Worm (Caenorhabditis elegans): ENCODE results near the gene H38K22.6.

The H38K22.6 gene

ce11 chrIII:4302780-4303179, 17.4 kb upstream of the H38K22.6 start:
- no peak for TF ChIP-seq swsn-7 (tag; optimal IDR thresholded peaks at IDR 0.05)
- no peak for TF ChIP-seq efl-1 (optimal IDR thresholded peaks at IDR 0.05)
- TF ChIP-seq efl-1 (GFP tag; optimal IDR thresholded peaks at IDR 0.05 in 1 of 2), result peak in 1 of 2 experiments; percentile 88
- TF ChIP-seq nhr-20 (tag; optimal IDR thresholded peaks at IDR 0.05), result peak; percentile 4
- TF ChIP-seq mep-1 (tag; optimal IDR thresholded peaks at IDR 0.05), result peak; percentile 52
- peak; percentile 73 for TF ChIP-seq nhr-85 (tag)
- no peak for TF ChIP-seq hpl-2 (GFP tag; optimal IDR thresholded peaks at IDR 0.05)

ce11 chrIII:4309303-4309702, 10.9 kb upstream of the H38K22.6 start:
- TF ChIP-seq ztf-4 (tag; optimal IDR thresholded peaks at IDR 0.05), result no peak
- TF ChIP-seq lin-39 (tag; optimal IDR thresholded peaks at IDR 0.05), result no peak
- TF ChIP-seq zip-4 (GFP tag; optimal IDR thresholded peaks at IDR 0.05), result no peak
- TF ChIP-seq lin-14 (GFP tag; optimal IDR thresholded peaks at IDR 0.05), result no peak

ce11 chrIII:4313061-4313962, 6.9 kb upstream of the H38K22.6 start, which contains the start of the genes evl-14 and dcn-1:
Gene evl-14, minus strand, starts transcription at chrIII:4313128.
Gene dcn-1, plus strand, starts transcription at chrIII:4313912.
- TF ChIP-seq egl-13 (tag; optimal IDR thresholded peaks at IDR 0.05), result peak; percentile 29
- TF ChIP-seq snu-23 (GFP tag; optimal IDR thresholded peaks at IDR 0.05), result peak; percentile 91
- TF ChIP-seq egl-27 (tag; optimal IDR thresholded peaks at IDR 0.05), result no peak
- peak; percentile 81 to 90 for TF ChIP-seq lsy-2 (tag; optimal IDR thresholded peaks at IDR 0.05)
- no peak for TF ChIP-seq unc-30 (tag; optimal IDR thresholded peaks at IDR 0.05)
- peak; percentile 75 for TF ChIP-seq tbx-2 (tag; optimal IDR thresholded peaks at IDR 0.05)
- TF ChIP-seq zip-4 (GFP tag; optimal IDR thresholded peaks at IDR 0.05), result no peak
- TF ChIP-seq xbp-1 (tag; optimal IDR thresholded peaks at IDR 0.05), result peak; percentile 82
- peak; percentile 39 for TF ChIP-seq nhr-77 (tag; optimal IDR thresholded peaks at IDR 0.05)
- peak; percentile 84 for TF ChIP-seq C16A3.4 (tag; optimal IDR thresholded peaks at IDR 0.05)
- peak; percentile 68 for TF ChIP-seq lin-13 (GFP tag; optimal IDR thresholded peaks at IDR 0.05)
- TF ChIP-seq snpc-4 (tag; optimal IDR thresholded peaks at IDR 0.05), result peak; percentile 11
- peak; percentile 52 for TF ChIP-seq F16B12.6 (tag; optimal IDR thresholded peaks at IDR 0.05)
- no peak for TF ChIP-seq vab-15 (tag; optimal IDR thresholded peaks at IDR 0.05)
- peak; percentile 80 to 81 for TF ChIP-seq efl-1 (optimal IDR thresholded peaks at IDR 0.05)
- peak; percentile 75 to 97 for TF ChIP-seq efl-1 (GFP tag; optimal IDR thresholded peaks at IDR 0.05 in 1 of 2)
- TF ChIP-seq skn-1 (tag; optimal IDR thresholded peaks at IDR 0.05), result peak; percentile 72
- peak; percentile 15 for TF ChIP-seq aly-2 (tag; optimal IDR thresholded peaks at IDR 0.05)
- no peak for TF ChIP-seq ces-1 (GFP tag; optimal IDR thresholded peaks at IDR 0.05)
- peak; percentile 65 for TF ChIP-seq lin-15B (tag; optimal IDR thresholded peaks at IDR 0.05)
- peak; percentile 73 to 87 for TF ChIP-seq lin-35 (GFP tag; optimal IDR thresholded peaks at IDR 0.05)
- peak; percentile 56 for TF ChIP-seq dsc-1 (tag; optimal IDR thresholded peaks at IDR 0.05)
- no peak for TF ChIP-seq nhr-28 (tag; optimal IDR thresholded peaks at IDR 0.05)
- no peak for TF ChIP-seq nhr-12 (tag; optimal IDR thresholded peaks at IDR 0.05)
- peak; percentile 48 for TF ChIP-seq isw-1 (GFP tag; IDR thresholded peaks at IDR 0.05)
- TF ChIP-seq nhr-20 (tag; optimal IDR thresholded peaks at IDR 0.05), result peak; percentile 86
- no peak for TF ChIP-seq nhr-11 (tag; optimal IDR thresholded peaks at IDR 0.05)
- TF ChIP-seq nhr-71 (tag; optimal IDR thresholded peaks at IDR 0.05), result peak; percentile 90
- no peak for TF ChIP-seq lin-14 (GFP tag; optimal IDR thresholded peaks at IDR 0.05)
- TF ChIP-seq hpl-2 (GFP tag; optimal IDR thresholded peaks at IDR 0.05), result peak; percentile 6
- TF ChIP-seq jun-1 (tag; optimal IDR thresholded peaks at IDR 0.05), result peak; percentile 50
- TF ChIP-seq nhr-76 (tag; optimal IDR thresholded peaks at IDR 0.05), result no peak
- peak in 2 of 3 experiments; percentile 69 to 82 for TF ChIP-seq ceh-82 (tag; optimal IDR thresholded peaks at IDR 0.05)
- peak; percentile 36 for TF ChIP-seq nhr-85 (tag)
- TF ChIP-seq nhr-47 (tag; optimal IDR thresholded peaks at IDR 0.05), result peak; percentile 79
- TF ChIP-seq blmp-1 (tag; optimal IDR thresholded peaks at IDR 0.05), result peak; percentile 64
- TF ChIP-seq mdl-1 (tag; optimal IDR thresholded peaks at IDR 0.05), result peak in 1 of 2 experiments; percentile 88
- peak in 1 of 6 experiments; percentile 84 for TF ChIP-seq elt-3 (tag; optimal IDR thresholded peaks at IDR 0.05)
- no peak for TF ChIP-seq C34B4.2 (tag; optimal IDR thresholded peaks at IDR 0.05)
- peak; percentile 71 to 76 (median 73) for TF ChIP-seq dpl-1 (GFP tag; optimal IDR thresholded peaks at IDR 0.05)
- no peak; the same call in none of the 2 replicates for TF ChIP-seq nhr-19 (GFP tag; conservative IDR thresholded peaks at IDR 0.05)
- peak; percentile 86 for TF ChIP-seq mep-1 (tag; optimal IDR thresholded peaks at IDR 0.05)
- TF ChIP-seq unc-86 (tag; optimal IDR thresholded peaks at IDR 0.05), result peak; percentile 65

Data from whole organism, L1 larva.